Fruit fly (Drosophila melanogaster) whole organism, prepupa: ENCODE results near the gene Hibch.
A peak's percentile ranks its signal among the peaks of the same experiment; 100 is the strongest.

Source experiments
- CG10631 ChIP-seq: fragments of 200-800 bp; sonication (Bioruptor generic); optimal IDR thresholded peaks from 2 replicates; lab custom pipeline; 2016; ENCODE audit warnings: missing biosample characterization, missing genetic modification characterization
- CG10669 ChIP-seq: fragments of 200-800 bp; sonication (Bioruptor generic); optimal IDR thresholded peaks from 3 replicates; lab custom pipeline; 2018; ENCODE audit warnings: missing biosample characterization, mild to moderate bottlenecking, missing genetic modification characterization, moderate library complexity
- CG11762 ChIP-seq: fragments of 200-800 bp; sonication (Bioruptor generic); optimal IDR thresholded peaks from 3 replicates; lab custom pipeline; 2016; ENCODE audit warnings: missing biosample characterization, missing genetic modification characterization; ENCODE audit not compliant: insufficient read depth
- CG11902 ChIP-seq: fragments of 200-800 bp; sonication (Bioruptor generic); optimal IDR thresholded peaks from 3 replicates; lab custom pipeline; 2016; ENCODE audit warnings: missing biosample characterization, missing genetic modification characterization
- CG15336 ChIP-seq: fragments of 200-800 bp; sonication (Bioruptor generic); IDR thresholded peaks from 2 replicates; pipeline ENCODE4 v1.3.6; 2022; ENCODE audit warnings: missing biosample characterization, missing genetic modification characterization
- CG32006 ChIP-seq: fragments of 200-800 bp; sonication (Bioruptor generic); optimal IDR thresholded peaks from 3 replicates; lab custom pipeline; 2017; ENCODE audit warnings: missing biosample characterization, mild to moderate bottlenecking, missing genetic modification characterization
- CG34406 ChIP-seq: fragments of 200-800 bp; sonication (Bioruptor generic); optimal IDR thresholded peaks from 3 replicates; lab custom pipeline; 2016; ENCODE audit warnings: missing biosample characterization, missing genetic modification characterization
- CG3919 ChIP-seq: fragments of 200-800 bp; sonication (Bioruptor generic); optimal IDR thresholded peaks from 3 replicates; lab custom pipeline; 2016; ENCODE audit warnings: missing biosample characterization, missing genetic modification characterization
- CG6808 ChIP-seq: fragments of 200-800 bp; sonication (Bioruptor generic); optimal IDR thresholded peaks from 3 replicates; lab custom pipeline; 2017; ENCODE audit warnings: missing biosample characterization, missing genetic modification characterization, mild to moderate bottlenecking, moderate library complexity, missing genetic modification reagents
- CG6854 ChIP-seq: fragments of 200-800 bp; sonication (Bioruptor generic); optimal IDR thresholded peaks from 2 replicates; lab custom pipeline; 2017; ENCODE audit warnings: missing biosample characterization, mild to moderate bottlenecking, missing genetic modification characterization
- CG7368 ChIP-seq: fragments of 200-800 bp; sonication (Bioruptor generic); optimal IDR thresholded peaks from 3 replicates; lab custom pipeline; 2016; ENCODE audit warnings: missing biosample characterization, missing genetic modification characterization
- CG8319 ChIP-seq: fragments of 200-800 bp; sonication (Bioruptor generic); optimal IDR thresholded peaks from 3 replicates; lab custom pipeline; 2016; ENCODE audit warnings: missing biosample characterization, missing genetic modification characterization
- CG8632 ChIP-seq: fragments of 200-800 bp; sonication (Bioruptor generic); optimal IDR thresholded peaks from 3 replicates; lab custom pipeline; 2016; ENCODE audit warnings: missing biosample characterization, missing genetic modification characterization
- CG9139 ChIP-seq: fragments of 200-800 bp; sonication (Bioruptor generic); optimal IDR thresholded peaks from 3 replicates; lab custom pipeline; 2017; ENCODE audit warnings: missing biosample characterization, mild to moderate bottlenecking, missing genetic modification characterization
- Eip75B ChIP-seq: fragments of 200-800 bp; sonication (Bioruptor generic); optimal IDR thresholded peaks from 3 replicates; lab custom pipeline; 2016; ENCODE audit warnings: missing biosample characterization, missing genetic modification characterization
- Eip78C ChIP-seq: fragments of 200-800 bp; sonication (Bioruptor generic); peaks from one replicate; lab custom pipeline; 2016; ENCODE audit warnings: missing biosample characterization, missing genetic modification characterization
- Eip93F ChIP-seq: fragments of 200-800 bp; sonication (Bioruptor generic); optimal IDR thresholded peaks from 2 replicates; lab custom pipeline; 2016; ENCODE audit warnings: missing biosample characterization, mild to moderate bottlenecking, missing genetic modification characterization
- Ets21C ChIP-seq: fragments of 200-800 bp; sonication (Bioruptor generic); optimal IDR thresholded peaks from 3 replicates; lab custom pipeline; 2016; ENCODE audit warnings: missing biosample characterization, missing genetic modification characterization
- Gug ChIP-seq: fragments of 200-800 bp; sonication (Bioruptor generic); IDR thresholded peaks from 2 replicates; pipeline ENCODE4 v1.3.6; 2022; ENCODE audit warnings: missing biosample characterization, missing genetic modification characterization
- Hr38 ChIP-seq: sonication (Bioruptor generic); optimal IDR thresholded peaks from 2 replicates; lab custom pipeline; 2016; ENCODE audit warnings: missing biosample characterization, missing genetic modification characterization
- Hr4 ChIP-seq: fragments of 200-800 bp; sonication (Bioruptor generic); optimal IDR thresholded peaks from 3 replicates; lab custom pipeline; 2016; ENCODE audit warnings: missing biosample characterization, missing genetic modification characterization
- Lpt ChIP-seq: fragments of 200-800 bp; sonication (Bioruptor generic); optimal IDR thresholded peaks from 3 replicates; lab custom pipeline; 2016; ENCODE audit warnings: missing biosample characterization, missing genetic modification characterization
- Met ChIP-seq: fragments of 200-800 bp; sonication (Bioruptor generic); optimal IDR thresholded peaks from 3 replicates; lab custom pipeline; 2016; ENCODE audit warnings: missing biosample characterization, missing genetic modification characterization
- Smox ChIP-seq: fragments of 200-800 bp; sonication (Bioruptor generic); optimal IDR thresholded peaks from 3 replicates; lab custom pipeline; 2016; ENCODE audit warnings: missing biosample characterization, missing genetic modification characterization
- Sox102F ChIP-seq: fragments of 200-800 bp; sonication (Bioruptor generic); optimal IDR thresholded peaks from 2 replicates; lab custom pipeline; 2016; ENCODE audit warnings: missing biosample characterization, mild to moderate bottlenecking, missing genetic modification characterization
- Sox14 ChIP-seq: fragments of 200-800 bp; sonication (Bioruptor generic); optimal IDR thresholded peaks from 3 replicates; lab custom pipeline; 2016; ENCODE audit warnings: missing biosample characterization, missing genetic modification characterization
- achi ChIP-seq: fragments of 200-800 bp; sonication (Bioruptor generic); optimal IDR thresholded peaks from 3 replicates; lab custom pipeline; 2016; ENCODE audit warnings: missing biosample characterization, missing genetic modification characterization
- cyc ChIP-seq: fragments of 200-800 bp; sonication (Bioruptor generic); optimal IDR thresholded peaks from 3 replicates; lab custom pipeline; 2016; ENCODE audit warnings: missing biosample characterization, missing genetic modification characterization
- dac ChIP-seq: fragments of 200-800 bp; sonication (Bioruptor generic); optimal IDR thresholded peaks from 2 replicates; lab custom pipeline; 2017; ENCODE audit warnings: missing biosample characterization, mild to moderate bottlenecking, missing genetic modification characterization
- eg ChIP-seq: fragments of 200-800 bp; sonication (Bioruptor generic); IDR thresholded peaks from 3 replicates; pipeline ENCODE4 v1.3.6; 2022; ENCODE audit warnings: missing biosample characterization, missing genetic modification characterization
- esn ChIP-seq: fragments of 200-800 bp; sonication (Bioruptor generic); optimal IDR thresholded peaks from 2 replicates; lab custom pipeline; 2016; ENCODE audit warnings: missing biosample characterization, mild to moderate bottlenecking, missing genetic modification characterization, moderate library complexity
- fd59A ChIP-seq: fragments of 200-800 bp; sonication (Bioruptor generic); optimal IDR thresholded peaks from 2 replicates; lab custom pipeline; 2017; ENCODE audit warnings: missing biosample characterization, mild to moderate bottlenecking, missing genetic modification characterization, missing genetic modification reagents
- fd85E ChIP-seq: fragments of 200-800 bp; sonication (Bioruptor generic); optimal IDR thresholded peaks from 3 replicates; lab custom pipeline; 2016; ENCODE audit warnings: missing biosample characterization, missing genetic modification characterization
- fkh ChIP-seq: fragments of 200-800 bp; sonication (Bioruptor generic); optimal IDR thresholded peaks from 3 replicates; lab custom pipeline; 2017; ENCODE audit warnings: missing biosample characterization, mild to moderate bottlenecking, missing genetic modification characterization, moderate library complexity
- net ChIP-seq: fragments of 200-800 bp; sonication (Bioruptor generic); optimal IDR thresholded peaks from 3 replicates; lab custom pipeline; 2016; ENCODE audit warnings: missing biosample characterization, missing genetic modification characterization
- salr ChIP-seq, 2 experiments: fragments of 200-800 bp; sonication (Bioruptor generic); optimal IDR thresholded peaks; 3 replicates each; lab custom pipeline; 2016 to 2018; ENCODE audit warnings: missing biosample characterization in 2 of 2, missing genetic modification characterization in 2 of 2, mild to moderate bottlenecking in 1 of 2
- spab ChIP-seq: fragments of 200-800 bp; sonication (Bioruptor generic); optimal IDR thresholded peaks from 2 replicates; lab custom pipeline; 2017; ENCODE audit warnings: missing biosample characterization, mild to moderate bottlenecking, missing genetic modification characterization, missing genetic modification reagents
- svp ChIP-seq: fragments of 200-800 bp; sonication (Bioruptor generic); peaks from one replicate; lab custom pipeline; 2016; ENCODE audit warnings: missing biosample characterization, missing genetic modification characterization
- topi ChIP-seq: fragments of 200-800 bp; sonication (Bioruptor generic); optimal IDR thresholded peaks from 3 replicates; lab custom pipeline; 2016; ENCODE audit warnings: missing biosample characterization, missing genetic modification characterization

Gene Hibch

dm6 chr3R:15350993-15351426, 6.0 kb upstream of the Hibch start, which contains the start of the genes Trs33 and Tmtc4 (continued):
- peak; percentile 24 for TF ChIP-seq CG34406 (GFP tag; lab: Kevin White, UChicago)
- peak; percentile 47 for TF ChIP-seq CG10631 (GFP tag; lab: Kevin White, UChicago)
- no peak for TF ChIP-seq Ets21C (GFP tag; lab: Kevin White, UChicago)
- no peak for TF ChIP-seq eg (GFP tag; lab: Robert Waterston, UW)
- peak; percentile 44 for TF ChIP-seq Sox14 (GFP tag; lab: Kevin White, UChicago)
- TF ChIP-seq esn (GFP tag; lab: Kevin White, UChicago) = peak; percentile 54
- peak; percentile 25 for TF ChIP-seq topi (GFP tag; lab: Kevin White, UChicago)

DNA sequence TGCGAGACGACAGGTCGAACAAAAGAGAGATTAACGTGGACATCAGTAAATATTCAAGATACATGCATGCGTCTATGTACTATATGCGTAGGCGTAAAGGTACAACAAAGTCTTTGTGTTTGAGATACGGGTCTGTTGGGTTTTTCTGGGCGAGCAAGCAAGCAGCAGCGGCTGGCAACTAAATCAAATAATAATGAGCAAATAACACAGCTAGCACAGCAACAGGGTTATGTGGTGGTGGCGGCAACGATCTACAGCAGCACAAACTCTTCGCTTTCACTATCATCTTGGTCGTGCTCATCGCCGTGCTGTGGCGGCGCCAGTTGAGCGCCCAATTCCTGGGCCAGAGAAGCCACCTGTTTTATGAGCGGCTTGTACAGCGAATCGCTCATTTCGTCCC, 3.0 kb upstream of the Hibch start:
- TF ChIP-seq Hr38 (no peak), fkh (GFP tag; lab: Kevin White, UChicago) (peak; percentile 93)
- TF ChIP-seq, all 60 proteins: peak for 1

- TF ChIP-seq CG8632 (GFP tag; lab: Kevin White, UChicago) = no peak
- no peak for TF ChIP-seq Eip93F (GFP tag; lab: Kevin White, UChicago)
- TF ChIP-seq CG6854 (GFP tag; lab: Kevin White, UChicago) = no peak
- TF ChIP-seq salr (GFP tag; optimal IDR thresholded peaks at IDR 0.05; lab: Kevin White, UChicago) = no peak
- TF ChIP-seq Met (GFP tag; lab: Kevin White, UChicago) = no peak
- TF ChIP-seq CG6808 = no peak
- TF ChIP-seq svp (GFP tag; lab: Kevin White, UChicago) = no peak
- no peak for TF ChIP-seq CG8319 (GFP tag; lab: Kevin White, UChicago)
- no peak for TF ChIP-seq cyc
- TF ChIP-seq Smox (GFP tag; lab: Kevin White, UChicago) = no peak
- no peak for TF ChIP-seq CG10669
These were observed 877 bp upstream of the Hibch start for dm6 chr3R:15356152-15356551.

- TF ChIP-seq fd85E (GFP tag; lab: Kevin White, UChicago) (no peak), CG6808 (no peak), Gug (GFP tag; lab: Robert Waterston, UW) (no peak), CG11762 (GFP tag; lab: Kevin White, UChicago) (no peak), Met (GFP tag; lab: Kevin White, UChicago) (no peak), spab (no peak)
These were observed 4.5 kb downstream of the Hibch start, which contains the start of the genes Cog2 and Trax for dm6 chr3R:15361490-15361889. Gene Cog2, minus strand, starts transcription at chr3R:15361657. Gene Trax, plus strand, starts transcription at chr3R:15361692.

DNA sequence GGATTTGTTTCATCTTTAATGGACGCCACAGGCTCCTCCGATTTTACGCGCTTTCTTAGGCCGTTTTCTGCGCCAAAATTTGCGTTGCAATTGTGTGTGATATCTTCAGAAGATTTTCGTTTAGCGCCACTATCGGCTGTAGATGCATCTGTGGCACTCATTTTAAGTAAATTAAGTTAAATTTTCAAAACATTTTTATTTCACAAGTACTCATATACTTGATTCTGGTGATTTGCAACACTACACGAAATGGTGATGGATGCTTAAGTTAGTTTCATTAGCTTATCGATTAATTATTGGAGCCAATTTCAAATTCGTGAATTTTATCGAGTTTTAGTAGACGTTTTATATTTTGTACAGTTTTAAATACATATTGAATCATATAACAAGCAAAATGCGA, 6.6 kb downstream of the Hibch start, which contains the start of gene CG6171:
Gene CG6171, minus strand, starts transcription at position 250 of the 400 bp plus-strand sequence.
- peak; percentile 52 for TF ChIP-seq Eip78C
- TF ChIP-seq net (GFP tag; lab: Kevin White, UChicago) = no peak
- peak; percentile 34 for TF ChIP-seq esn (GFP tag; lab: Kevin White, UChicago)

DNA sequence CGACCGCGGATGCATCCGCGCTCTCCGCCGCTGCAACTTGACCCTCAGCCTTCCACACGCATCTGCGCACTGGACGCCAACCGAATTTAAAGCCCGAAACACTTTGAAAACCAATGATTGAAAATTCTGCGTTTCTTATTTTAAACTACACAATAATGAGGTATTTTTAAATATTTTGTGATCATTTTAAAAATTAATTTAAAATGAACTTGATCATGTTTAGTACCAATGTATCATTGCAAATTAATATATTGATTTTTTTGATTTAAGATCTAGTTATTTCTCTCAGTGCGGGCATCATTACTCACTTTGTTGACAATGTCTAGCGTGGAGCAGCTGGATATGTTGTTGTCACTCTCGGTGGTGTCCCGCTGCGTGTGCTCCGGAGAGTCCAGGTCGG, 9.8 kb downstream of the Hibch start:
- TF ChIP-seq Sox102F (GFP tag; lab: Kevin White, UChicago) (no peak), esn (GFP tag; lab: Kevin White, UChicago) (peak; percentile 68), svp (GFP tag; lab: Kevin White, UChicago) (peak; percentile 94), CG3919 (GFP tag; lab: Kevin White, UChicago) (no peak), Smox (GFP tag; lab: Kevin White, UChicago) (no peak), fd85E (GFP tag; lab: Kevin White, UChicago) (no peak), Hr38 (no peak), cyc (peak; percentile 21), eg (GFP tag; lab: Robert Waterston, UW) (peak; percentile 76), Lpt (GFP tag; lab: Kevin White, UChicago) (no peak), Met (GFP tag; lab: Kevin White, UChicago) (no peak), fkh (GFP tag; lab: Kevin White, UChicago) (no peak), CG11762 (GFP tag; lab: Kevin White, UChicago) (no peak), dac (no peak), Eip78C (peak; percentile 73), CG11902 (GFP tag; lab: Kevin White, UChicago) (no peak), salr (GFP tag; optimal IDR thresholded peaks at IDR 0.05; lab: Kevin White, UChicago) (no peak), CG15336 (peak; percentile 81), CG10631 (GFP tag; lab: Kevin White, UChicago) (no peak), Gug (GFP tag; lab: Robert Waterston, UW) (no peak), achi (GFP tag; lab: Kevin White, UChicago) (no peak), Hr4 (no peak), CG32006 (GFP tag; lab: Kevin White, UChicago) (no peak), Ets21C (GFP tag; lab: Kevin White, UChicago) (no peak), Eip75B (GFP tag; lab: Kevin White, UChicago) (no peak), CG10669 (no peak), CG9139 (no peak), Sox14 (GFP tag; lab: Kevin White, UChicago) (no peak), fd59A (GFP tag; lab: Kevin White, UChicago) (no peak), CG7368 (GFP tag; lab: Kevin White, UChicago) (no peak), spab (no peak)
